Worm (Caenorhabditis elegans) whole organism, early embryonic: Measurements from ENCODE around the gene rad-54.L2.

Experiments used
- B0310.2 ChIP-seq: sonication (generic microtip); optimal IDR thresholded peaks from 2 replicates; lab custom pipeline; 2016; ENCODE audit warnings: mild to moderate bottlenecking, missing genetic modification characterization, missing compliant biosample characterization
- F13C5.2 ChIP-seq: sonication (generic microtip); optimal IDR thresholded peaks from 2 replicates; lab custom pipeline; 2017; ENCODE audit warnings: mild to moderate bottlenecking, missing genetic modification characterization, inconsistent platforms, missing compliant biosample characterization
- aly-1 ChIP-seq: sonication (generic microtip); optimal IDR thresholded peaks from 2 replicates; lab custom pipeline; 2016; ENCODE audit warnings: missing genetic modification characterization, missing compliant biosample characterization
- ama-1 ChIP-seq: fragments of 150-350 bp; optimal IDR thresholded peaks from 2 replicates; lab custom pipeline; 2014
- ceh-13 ChIP-seq: fragments of 200-800 bp; sonication (Bioruptor generic); optimal IDR thresholded peaks from 2 replicates; lab custom pipeline; 2018; ENCODE audit warnings: mild to moderate bottlenecking, missing genetic modification characterization, missing compliant biosample characterization
- ceh-36 ChIP-seq: sonication (generic microtip); optimal IDR thresholded peaks from 2 replicates; lab custom pipeline; 2016; ENCODE audit warnings: missing genetic modification characterization, inconsistent platforms, missing compliant biosample characterization
- ets-7 ChIP-seq: sonication (generic microtip); optimal IDR thresholded peaks from 2 replicates; lab custom pipeline; 2016; ENCODE audit warnings: missing genotype, missing genetic modification characterization, missing compliant biosample characterization
- flt-1 ChIP-seq: fragments of 200-800 bp; sonication (Bioruptor generic); IDR thresholded peaks from 2 replicates; pipeline ENCODE4 v1.3.6; 2022; ENCODE audit warnings: missing genetic modification characterization, missing compliant biosample characterization
- hmbx-1 ChIP-seq: sonication (generic microtip); optimal IDR thresholded peaks from 2 replicates; lab custom pipeline; 2016; ENCODE audit warnings: mild to moderate bottlenecking, missing genetic modification characterization, missing compliant biosample characterization
- hmg-4 ChIP-seq: fragments of 200-800 bp; sonication (Bioruptor generic); optimal IDR thresholded peaks from 2 replicates; lab custom pipeline; 2018; ENCODE audit warnings: mild to moderate bottlenecking, missing genetic modification characterization, missing compliant biosample characterization
- hnd-1 ChIP-seq: sonication (generic microtip); optimal IDR thresholded peaks from 2 replicates; lab custom pipeline; 2016; ENCODE audit warnings: missing genetic modification characterization, missing compliant biosample characterization
- pes-1 ChIP-seq: fragments of 200-800 bp; sonication (Bioruptor generic); IDR thresholded peaks from 2 replicates; pipeline ENCODE4 v1.3.6; 2022; ENCODE audit warnings: missing genetic modification reagents, missing genetic modification characterization, missing compliant biosample characterization
- scrt-1 ChIP-seq: fragments of 200-800 bp; sonication (Bioruptor generic); IDR thresholded peaks from 2 replicates; pipeline ENCODE4 v1.3.6; 2022; ENCODE audit warnings: missing genetic modification characterization, missing compliant biosample characterization
- sea-1 ChIP-seq: fragments of 200-800 bp; sonication (Bioruptor generic); conservative IDR thresholded peaks from 2 replicates; pipeline ENCODE4 v1.3.6; 2022; ENCODE audit warnings: missing genetic modification characterization, missing compliant biosample characterization
- tbx-11 ChIP-seq: fragments of 200-800 bp; sonication (Bioruptor generic); IDR thresholded peaks from 2 replicates; pipeline ENCODE4 v1.3.6; 2022; ENCODE audit warnings: missing genetic modification characterization, missing compliant biosample characterization
- tbx-37 ChIP-seq: fragments of 200-800 bp; sonication (Bioruptor generic); conservative IDR thresholded peaks from 2 replicates; pipeline ENCODE4 v1.3.6; 2022; ENCODE audit warnings: missing genetic modification reagents, missing genetic modification characterization, missing compliant biosample characterization
- tra-4 ChIP-seq: sonication (generic microtip); optimal IDR thresholded peaks from 2 replicates; lab custom pipeline; 2017; ENCODE audit warnings: missing genetic modification characterization, missing compliant biosample characterization

rad-54.L2 gene

DNA sequence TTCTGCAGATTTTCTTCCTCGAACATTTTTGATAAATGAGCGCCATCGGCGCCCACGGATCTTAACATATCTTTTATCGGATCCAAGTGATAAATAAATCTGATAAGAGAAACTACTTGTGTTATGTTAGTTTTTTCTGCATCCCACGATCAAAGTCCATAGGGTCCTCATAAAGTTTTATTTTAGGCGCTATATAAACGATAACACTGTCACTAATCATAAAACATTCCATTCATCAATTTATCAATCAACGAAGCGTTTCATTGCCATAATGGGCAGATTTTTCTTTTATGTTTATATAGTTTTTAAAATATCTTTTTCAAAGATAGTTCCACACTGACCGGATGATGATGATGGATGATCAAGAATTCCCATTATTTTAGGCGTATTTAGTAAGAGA lies 29.2 kb upstream of the rad-54.L2 start:
- TF ChIP-seq scrt-1 (GFP tag; lab: Robert Waterston, UW) (no peak), F13C5.2 (no peak), aly-1 (no peak), ama-1 (no peak)

- TF ChIP-seq tbx-37 (GFP tag; lab: Robert Waterston, UW): no peak
- TF ChIP-seq tbx-11 (GFP tag; lab: Robert Waterston, UW): no peak
- no peak for TF ChIP-seq tra-4
- TF ChIP-seq hmg-4: no peak
- no peak for TF ChIP-seq F13C5.2
- no peak for TF ChIP-seq ceh-36
- TF ChIP-seq sea-1: no peak
- TF ChIP-seq aly-1: no peak
Measured at ce11 chrIV:8865343-8865742, 28.5 kb upstream of the rad-54.L2 start, which contains the start of gene C09G9.1. Gene C09G9.1 (minus strand): TSS chrIV:8865485.

DNA sequence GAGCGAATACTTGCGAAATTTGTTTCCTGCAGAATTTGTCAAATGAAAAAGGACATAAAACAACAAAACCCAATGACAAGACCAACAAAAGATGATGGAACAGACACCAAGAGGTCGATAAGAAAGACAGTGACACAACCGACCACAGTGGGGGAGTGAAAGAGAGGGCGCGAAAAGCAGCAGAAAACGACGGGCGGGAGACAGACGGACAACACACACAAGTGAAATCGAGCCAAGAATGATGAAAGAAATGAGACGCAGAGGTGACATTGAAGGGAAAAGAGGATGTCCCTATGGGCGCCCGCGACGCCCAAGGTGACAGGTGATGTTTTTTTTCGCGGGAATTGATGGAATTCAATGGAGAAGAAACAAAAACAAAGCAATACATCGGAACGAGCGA lies 27.8 kb upstream of the rad-54.L2 start:
- no peak for TF ChIP-seq tbx-37 (GFP tag; lab: Robert Waterston, UW)
- peak; percentile 30 for TF ChIP-seq hmg-4

DNA sequence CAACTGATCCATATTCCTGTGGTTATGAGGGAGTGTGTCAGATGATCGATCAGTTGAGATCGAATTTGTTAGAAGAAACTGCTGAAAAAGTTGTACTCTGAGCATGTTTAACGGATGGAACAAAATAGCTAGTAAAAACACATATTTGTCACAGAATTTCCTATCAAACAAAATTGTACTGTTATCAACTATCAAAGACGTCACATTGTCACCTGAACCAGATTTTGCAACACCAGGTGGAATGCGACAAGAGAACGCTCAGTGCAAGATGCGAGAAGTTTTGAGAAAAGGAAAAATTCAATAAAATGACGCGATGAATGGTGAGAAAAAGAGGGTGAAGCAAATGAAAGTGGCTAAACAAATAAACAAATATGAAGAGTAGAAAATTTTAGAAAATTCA lies 26.3 kb upstream of the rad-54.L2 start:
- no peak for TF ChIP-seq aly-1
- TF ChIP-seq F13C5.2: no peak

ce11 chrIV:8869624-8870023 lies 24.3 kb upstream of the rad-54.L2 start, which contains the start of gene npp-23:
Gene npp-23 (minus strand): TSS chrIV:8869679.
- no peak for TF ChIP-seq sea-1
- TF ChIP-seq hmbx-1 (tag; lab: Kevin White, UChicago): no peak
- no peak for TF ChIP-seq aly-1
- no peak for TF ChIP-seq B0310.2 (tag; lab: Kevin White, UChicago)
- TF ChIP-seq scrt-1 (GFP tag; lab: Robert Waterston, UW): no peak
- TF ChIP-seq ceh-13 (GFP tag; lab: Kevin White, UChicago): no peak
- TF ChIP-seq ets-7: no peak
- no peak for TF ChIP-seq F13C5.2
- no peak for TF ChIP-seq ceh-36
- no peak for TF ChIP-seq tra-4
- no peak for TF ChIP-seq tbx-37 (GFP tag; lab: Robert Waterston, UW)
- no peak for TF ChIP-seq tbx-11 (GFP tag; lab: Robert Waterston, UW)
- no peak for TF ChIP-seq ama-1

DNA sequence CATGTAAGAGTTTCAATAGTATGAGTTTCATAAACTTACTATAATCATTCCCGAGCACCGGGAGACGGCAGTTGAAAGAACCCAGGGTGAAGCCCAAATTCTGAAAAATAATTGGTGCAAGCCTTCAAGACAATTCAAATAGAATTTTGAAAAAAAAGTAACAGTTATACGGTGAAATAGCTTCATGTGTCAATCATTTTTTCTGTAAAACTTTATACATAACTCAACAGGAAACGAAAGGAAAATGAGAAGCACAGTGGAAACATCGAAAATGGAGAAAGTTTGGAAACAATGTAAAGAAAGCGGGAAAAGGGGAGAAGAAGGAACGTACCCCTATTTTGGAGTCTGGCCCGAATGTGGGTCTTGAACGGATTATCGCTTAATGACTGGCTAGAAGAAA lies 20.9 kb upstream of the rad-54.L2 start, which contains the start of gene C09G9.3:
C09G9.3 (minus strand) TSS at position 101 of the 400 bp plus-strand sequence.
- no peak for TF ChIP-seq tbx-37 (GFP tag; lab: Robert Waterston, UW)

DNA sequence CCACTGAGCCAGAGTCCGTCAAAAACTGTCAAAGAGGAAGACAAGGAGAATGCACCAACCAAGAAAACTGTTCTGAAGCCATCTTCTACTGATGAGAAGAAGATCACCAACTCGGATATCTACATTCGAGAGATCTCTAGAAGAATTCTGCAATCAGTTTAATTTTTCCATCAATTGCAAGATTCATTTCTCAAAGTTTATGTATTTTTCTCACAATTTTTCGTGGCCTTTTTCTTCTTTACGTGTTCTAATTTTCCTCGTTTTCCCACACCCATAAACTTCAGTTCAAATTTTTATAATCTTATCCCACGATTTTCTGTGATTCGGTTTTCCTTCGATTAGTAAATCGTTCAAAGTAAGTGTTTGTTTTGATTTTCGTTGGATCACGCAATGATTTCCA lies 20.0 kb upstream of the rad-54.L2 start, which contains the start of gene hdl-2:
hdl-2 (plus strand) TSS at position 301 of the 400 bp plus-strand sequence.
- TF ChIP-seq B0310.2 (tag; lab: Kevin White, UChicago) (no peak), sea-1 (no peak), tbx-11 (GFP tag; lab: Robert Waterston, UW) (no peak), hnd-1 (tag; lab: Kevin White, UChicago) (no peak), ceh-13 (GFP tag; lab: Kevin White, UChicago) (no peak), aly-1 (no peak)

DNA sequence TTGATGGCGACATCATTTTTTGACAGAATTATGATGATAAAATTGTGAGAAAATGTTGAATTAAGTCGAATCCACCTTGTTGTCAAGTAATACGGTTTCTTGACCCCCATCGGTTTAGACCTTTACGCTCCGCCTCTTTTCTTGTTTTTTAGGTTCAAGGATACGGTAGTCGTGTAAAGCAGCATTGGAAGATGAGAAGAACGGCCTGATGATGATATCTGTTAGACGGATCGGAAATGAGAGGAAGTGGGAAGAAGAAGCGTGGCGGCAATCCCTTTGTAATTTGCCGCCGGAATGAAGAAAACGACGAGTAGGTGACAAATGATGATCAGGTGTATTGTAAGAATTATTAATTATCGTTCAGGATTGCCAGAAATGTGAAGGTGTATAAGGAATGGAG lies 14.1 kb upstream of the rad-54.L2 start, which contains the start of gene npax-4:
npax-4 (minus strand) TSS at position 101 of the 400 bp plus-strand sequence.
- TF ChIP-seq hnd-1 (tag; lab: Kevin White, UChicago) (no peak), hmbx-1 (tag; lab: Kevin White, UChicago) (no peak), hmg-4 (no peak), flt-1 (GFP tag; lab: Robert Waterston, UW) (no peak), F13C5.2 (no peak), pes-1 (GFP tag; lab: Robert Waterston, UW) (no peak), ets-7 (no peak), sea-1 (no peak), ceh-13 (GFP tag; lab: Kevin White, UChicago) (no peak), scrt-1 (GFP tag; lab: Robert Waterston, UW) (no peak), ceh-36 (no peak), ama-1 (no peak), tra-4 (no peak), B0310.2 (tag; lab: Kevin White, UChicago) (no peak), tbx-11 (GFP tag; lab: Robert Waterston, UW) (no peak)

DNA sequence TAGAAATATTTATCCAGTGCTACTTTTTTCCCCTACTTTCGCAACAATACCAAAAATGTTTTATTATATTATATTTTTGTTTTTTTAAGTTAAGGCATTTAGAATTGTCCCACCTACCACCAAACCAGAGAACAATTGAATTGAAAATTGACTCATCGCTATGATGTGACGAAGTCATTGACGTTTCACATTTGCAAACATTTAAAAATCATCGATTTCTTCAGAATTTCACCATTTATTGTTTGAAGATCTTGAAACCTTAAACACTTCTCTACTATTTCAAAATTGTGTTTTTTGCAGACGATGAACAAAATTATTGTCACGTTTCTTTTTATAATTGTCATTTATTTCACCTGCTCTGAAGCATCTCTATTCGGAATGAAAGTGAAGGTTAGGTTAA lies 12.7 kb upstream of the rad-54.L2 start, which contains the start of gene C09G9.8:
C09G9.8 (plus strand) TSS at position 301 of the 400 bp plus-strand sequence.
- TF ChIP-seq tbx-11 (GFP tag; lab: Robert Waterston, UW): no peak
- TF ChIP-seq B0310.2 (tag; lab: Kevin White, UChicago): no peak
- no peak for TF ChIP-seq aly-1
- TF ChIP-seq ama-1: no peak
- TF ChIP-seq hmbx-1 (tag; lab: Kevin White, UChicago): no peak
- TF ChIP-seq F13C5.2: no peak
- TF ChIP-seq scrt-1 (GFP tag; lab: Robert Waterston, UW): no peak
- no peak for TF ChIP-seq flt-1 (GFP tag; lab: Robert Waterston, UW)
- no peak for TF ChIP-seq hnd-1 (tag; lab: Kevin White, UChicago)
- no peak for TF ChIP-seq hmg-4
- no peak for TF ChIP-seq sea-1
- no peak for TF ChIP-seq pes-1 (GFP tag; lab: Robert Waterston, UW)
- no peak for TF ChIP-seq tra-4
- TF ChIP-seq ceh-36: no peak
- TF ChIP-seq ets-7: no peak
- no peak for TF ChIP-seq tbx-37 (GFP tag; lab: Robert Waterston, UW)
- TF ChIP-seq ceh-13 (GFP tag; lab: Kevin White, UChicago): no peak
